Fruit fly (Drosophila melanogaster): ENCODE results near the gene noi.

The noi gene

dm6 chr3R:5613114-5613443 is 21.8 kb upstream of the noi start, which contains the start of gene Atu:
Gene Atu (plus strand): TSS chr3R:5613358.
- TF ChIP-seq CTCF (optimal IDR thresholded peaks at IDR 0.05) (no peak), CG8478 (optimal IDR thresholded peaks at IDR 0.05) (no peak)

- TF ChIP-seq CG8478 (optimal IDR thresholded peaks at IDR 0.05) (no peak), CTCF (optimal IDR thresholded peaks at IDR 0.05) (no peak)
These were observed 21.3 kb upstream of the noi start, which contains the start of gene Rga for dm6 chr3R:5612372-5613113. Gene Rga (minus strand): TSS chr3R:5613112.

dm6 chr3R:5611733-5612132 is 20.5 kb upstream of the noi start:
- no peak for TF ChIP-seq CG8478 (optimal IDR thresholded peaks at IDR 0.05)
- TF ChIP-seq CTCF (optimal IDR thresholded peaks at IDR 0.05) = peak in 1 of 2 experiments; percentile 42

- no peak for TF ChIP-seq CG8478 (optimal IDR thresholded peaks at IDR 0.05)
- no peak for TF ChIP-seq CTCF (optimal IDR thresholded peaks at IDR 0.05)
These were observed 19.9 kb upstream of the noi start for dm6 chr3R:5611167-5611566.

dm6 chr3R:5610656-5611055 is 19.4 kb upstream of the noi start:
- no peak for TF ChIP-seq CTCF (optimal IDR thresholded peaks at IDR 0.05)
- TF ChIP-seq CG8478 (optimal IDR thresholded peaks at IDR 0.05) = no peak

- TF ChIP-seq CTCF (optimal IDR thresholded peaks at IDR 0.05) = no peak
- no peak for TF ChIP-seq CG8478 (optimal IDR thresholded peaks at IDR 0.05)
These were observed 17.2 kb upstream of the noi start for dm6 chr3R:5608422-5608821.

- TF ChIP-seq CTCF (optimal IDR thresholded peaks at IDR 0.05) (peak; percentile 84 to 87), CG8478 (optimal IDR thresholded peaks at IDR 0.05) (no peak)
These were observed 15.2 kb upstream of the noi start, which contains the start of gene asl for dm6 chr3R:5606477-5606876. Gene asl (minus strand): TSS chr3R:5606543.

dm6 chr3R:5601044-5601523 is 9.8 kb upstream of the noi start, which contains the start of the genes kra and SecS:
Gene kra (minus strand): TSS chr3R:5601136.
Gene SecS (plus strand): TSS chr3R:5601433.
- TF ChIP-seq CTCF (optimal IDR thresholded peaks at IDR 0.05) = peak; percentile 23 to 48
- no peak for TF ChIP-seq CG8478 (optimal IDR thresholded peaks at IDR 0.05)

- TF ChIP-seq CG8478 (optimal IDR thresholded peaks at IDR 0.05) (no peak), CTCF (optimal IDR thresholded peaks at IDR 0.05) (no peak)
These were observed 9.2 kb upstream of the noi start for dm6 chr3R:5600361-5601043.

- TF ChIP-seq CTCF (optimal IDR thresholded peaks at IDR 0.05) = no peak
- TF ChIP-seq CG8478 (optimal IDR thresholded peaks at IDR 0.05) = no peak
These were observed 8.5 kb upstream of the noi start for dm6 chr3R:5599521-5600360.

- no peak for TF ChIP-seq CTCF (optimal IDR thresholded peaks at IDR 0.05)
- no peak for TF ChIP-seq CG8478 (optimal IDR thresholded peaks at IDR 0.05)
These were observed 3.6 kb upstream of the noi start for dm6 chr3R:5594878-5595277.

- no peak for TF ChIP-seq CG8478 (optimal IDR thresholded peaks at IDR 0.05)
- TF ChIP-seq CTCF (optimal IDR thresholded peaks at IDR 0.05) = no peak
These were observed 832 bp upstream of the noi start for dm6 chr3R:5592009-5592572.

dm6 chr3R:5588573-5588972 is 2.7 kb downstream of the noi start, which contains the start of gene PolZ2:
Gene PolZ2 (plus strand): TSS chr3R:5588873.
- TF ChIP-seq CTCF (optimal IDR thresholded peaks at IDR 0.05) (no peak), CG8478 (optimal IDR thresholded peaks at IDR 0.05) (no peak)

- no peak for TF ChIP-seq CG8478 (optimal IDR thresholded peaks at IDR 0.05)
- peak in 1 of 2 experiments; percentile 20 for TF ChIP-seq CTCF (optimal IDR thresholded peaks at IDR 0.05)
These were observed 3.3 kb downstream of the noi start, which contains the start of gene CG2926 for dm6 chr3R:5587863-5588519. Gene CG2926 (minus strand): TSS chr3R:5588380.
